Fruit fly (Drosophila melanogaster): ENCODE measurements around the gene CG8132.

Gene CG8132

DNA sequence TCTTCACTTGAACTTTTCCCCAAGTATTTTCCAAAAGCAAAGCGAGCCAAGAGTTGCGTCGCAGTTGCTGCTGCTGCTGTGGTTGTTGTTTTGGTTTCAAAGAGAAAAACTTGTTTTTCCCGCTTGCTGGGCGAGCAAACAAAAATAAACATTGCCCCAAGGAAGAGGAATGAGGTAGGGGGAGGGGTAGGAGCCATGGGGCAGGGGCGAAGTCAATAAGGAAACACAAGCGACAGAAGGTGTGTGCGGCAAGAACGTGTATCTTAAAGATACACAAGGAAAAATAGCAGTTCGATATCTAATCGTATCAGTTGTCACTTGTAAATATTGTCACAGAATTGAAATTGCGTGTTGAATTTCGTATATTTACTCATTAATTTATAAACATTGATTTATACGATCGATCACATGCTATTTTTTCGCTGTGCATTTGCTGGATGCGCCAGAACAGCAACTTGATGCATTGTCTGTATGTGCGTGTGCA is 7.7 kb upstream of the CG8132 start (continued):
- TF ChIP-seq CG3163 (GFP tag; optimal IDR thresholded peaks at IDR 0.05) (no peak), mirr (GFP tag; optimal IDR thresholded peaks at IDR 0.05) (peak; percentile 72), CG14710 (tag; optimal IDR thresholded peaks at IDR 0.05) (peak; percentile 85), CG18619 (GFP tag; optimal IDR thresholded peaks at IDR 0.05) (peak; percentile 77), CG17568 (GFP tag; optimal IDR thresholded peaks at IDR 0.05) (peak; percentile 81), Hr3 (GFP tag; optimal IDR thresholded peaks at IDR 0.05) (peak; percentile 38), CG15696 (tag; optimal IDR thresholded peaks at IDR 0.05) (peak; percentile 86), tio (GFP tag; optimal IDR thresholded peaks at IDR 0.05) (peak; percentile 28), Antp (GFP tag; optimal IDR thresholded peaks at IDR 0.05) (peak; percentile 24), dysf (GFP tag; IDR thresholded peaks at IDR 0.05) (peak; percentile 73), sc (optimal IDR thresholded peaks at IDR 0.05) (no peak), sc (GFP tag; optimal IDR thresholded peaks at IDR 0.05) (peak; percentile 73), bab2 (GFP tag; optimal IDR thresholded peaks at IDR 0.05) (peak; percentile 63), da (GFP tag; optimal IDR thresholded peaks at IDR 0.05) (no peak), kay (GFP tag; optimal IDR thresholded peaks at IDR 0.05) (peak; percentile 33), dmrt99B (tag; optimal IDR thresholded peaks at IDR 0.05) (peak; percentile 70), pfk (GFP tag; optimal IDR thresholded peaks at IDR 0.05) (no peak), Hr51 (GFP tag; optimal IDR thresholded peaks at IDR 0.05) (peak in 1 of 2 experiments; percentile 9), CG8290 (GFP tag; optimal IDR thresholded peaks at IDR 0.05) (peak; percentile 39), CG8290 (tag; optimal IDR thresholded peaks at IDR 0.05) (peak; percentile 81 to 84), stwl (tag; optimal IDR thresholded peaks at IDR 0.05) (no peak), lmd (GFP tag; IDR thresholded peaks at IDR 0.05) (peak; percentile 64), nerfin-2 (GFP tag; IDR thresholded peaks at IDR 0.05; ENCODE audit: partially characterized antibody) (no peak), CG17385 (GFP tag; optimal IDR thresholded peaks at IDR 0.05) (peak; percentile 76), HLH3B (GFP tag; IDR thresholded peaks at IDR 0.05) (peak; percentile 65), Dbx (GFP tag; IDR thresholded peaks at IDR 0.05) (peak; percentile 35; the same call in 1 of the 3 replicates), sima (GFP tag; optimal IDR thresholded peaks at IDR 0.05) (no peak), CG8478 (optimal IDR thresholded peaks at IDR 0.05) (no peak), CG10565 (GFP tag; optimal IDR thresholded peaks at IDR 0.05) (no peak), D19B (GFP tag; optimal IDR thresholded peaks at IDR 0.05) (no peak), Jarid2 (GFP tag; optimal IDR thresholded peaks at IDR 0.05) (no peak), Kr (GFP tag; optimal IDR thresholded peaks at IDR 0.05) (peak; percentile 87), gcm (GFP tag; optimal IDR thresholded peaks at IDR 0.05) (peak; percentile 71), stc (GFP tag; IDR thresholded peaks at IDR 0.05) (peak; percentile 53; the same call in 1 of the 2 replicates), jigr1 (GFP tag; IDR thresholded peaks at IDR 0.05) (no peak), Gsc (GFP tag; IDR thresholded peaks at IDR 0.05) (no peak), CG13287 (GFP tag; IDR thresholded peaks at IDR 0.05; ENCODE audit: partially characterized antibody) (no peak), CG17359 (tag; optimal IDR thresholded peaks at IDR 0.05) (peak; percentile 82), Ets97D (GFP tag; optimal IDR thresholded peaks at IDR 0.05) (no peak), CG9932 (GFP tag; IDR thresholded peaks at IDR 0.05) (peak; percentile 15; the same call in 1 of the 2 replicates), slp2 (GFP tag; optimal IDR thresholded peaks at IDR 0.05) (peak; percentile 5), Atf3 (GFP tag; optimal IDR thresholded peaks at IDR 0.05) (no peak), CG3838 (GFP tag; optimal IDR thresholded peaks at IDR 0.05) (peak; percentile 15), dati (GFP tag; IDR thresholded peaks at IDR 0.05) (0 out of 2 replicates have a peak, but pooled peaks have one; percentile 46), CG13624 (GFP tag; optimal IDR thresholded peaks at IDR 0.05) (no peak), CG31388 (GFP tag; optimal IDR thresholded peaks at IDR 0.05) (no peak), tup (GFP tag; optimal IDR thresholded peaks at IDR 0.05) (peak; percentile 44), ttk (GFP tag; IDR thresholded peaks at IDR 0.05) (peak; percentile 54; the same call in 1 of the 2 replicates), rib (GFP tag; IDR thresholded peaks at IDR 0.05) (peak; percentile 29; the same call in 1 of the 2 replicates), CG6683 (GFP tag; optimal IDR thresholded peaks at IDR 0.05) (peak; percentile 8), CG7357 (GFP tag; IDR thresholded peaks at IDR 0.05) (no peak)
